Worm (Caenorhabditis elegans) whole organism, L1 larva: Measurements from ENCODE around the gene irg-7.

Source experiments
- C04F5.9 ChIP-seq: sonication (generic microtip); optimal IDR thresholded peaks from 2 replicates; lab custom pipeline; 2016; ENCODE audit warnings: missing genetic modification characterization, missing compliant biosample characterization
- hpl-2 ChIP-seq: fragments of 150-350 bp; optimal IDR thresholded peaks from 2 replicates; lab custom pipeline; 2014; ENCODE audit warnings: missing biosample characterization, missing genetic modification reagents, missing genetic modification characterization
- lin-14 ChIP-seq: fragments of 200-800 bp; sonication (Bioruptor generic); optimal IDR thresholded peaks from 2 replicates; lab custom pipeline; 2018; ENCODE audit warnings: mild to moderate bottlenecking, missing genetic modification characterization, moderate library complexity, missing compliant biosample characterization
- nhr-11 ChIP-seq: fragments of 150-350 bp; optimal IDR thresholded peaks from 2 replicates; lab custom pipeline; 2014; ENCODE audit warnings: missing biosample characterization, missing genetic modification characterization
- nhr-12 ChIP-seq: sonication (generic microtip); optimal IDR thresholded peaks from 2 replicates; lab custom pipeline; 2017; ENCODE audit warnings: missing biosample characterization, missing genetic modification characterization
- nhr-77 ChIP-seq: fragments of 150-350 bp; optimal IDR thresholded peaks from 2 replicates; lab custom pipeline; 2014; ENCODE audit warnings: missing biosample characterization, missing genetic modification characterization
- pqm-1 ChIP-seq: sonication (generic microtip); optimal IDR thresholded peaks from 3 replicates; lab custom pipeline; 2017; ENCODE audit warnings: missing biosample characterization, missing genetic modification characterization
- unc-130 ChIP-seq: fragments of 150-350 bp; optimal IDR thresholded peaks from 2 replicates; lab custom pipeline; 2017; ENCODE audit warnings: missing biosample characterization, missing genetic modification characterization, inconsistent platforms
- vab-15 ChIP-seq: sonication (generic microtip); optimal IDR thresholded peaks from 2 replicates; lab custom pipeline; 2017; ENCODE audit warnings: missing genotype, mild to moderate bottlenecking, missing genetic modification characterization, missing compliant biosample characterization

DNA sequence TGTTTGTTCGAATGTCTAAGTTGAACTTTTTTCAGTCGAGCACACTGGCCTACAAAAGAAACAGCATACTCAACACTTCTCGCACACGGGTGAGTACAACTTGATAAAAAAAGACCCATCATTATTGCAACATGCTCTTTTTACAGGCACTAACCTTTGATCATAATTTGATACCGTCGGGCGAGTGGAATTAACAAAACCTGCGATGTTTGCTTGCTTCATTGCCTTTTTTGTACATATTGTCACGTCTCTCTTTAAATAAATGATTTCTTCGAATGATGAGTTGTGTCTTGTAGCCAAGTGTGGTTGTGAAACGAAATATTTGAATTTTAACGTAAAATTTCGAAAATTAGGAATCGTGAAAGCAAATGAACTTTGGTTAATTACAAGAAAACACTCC, 42.0 kb upstream of the irg-7 start:
- TF ChIP-seq nhr-12 (tag; lab: Kevin White, UChicago) (no peak), lin-14 (GFP tag; lab: Kevin White, UChicago) (no peak), nhr-77 (tag; lab: Kevin White, UChicago) (no peak), C04F5.9 (tag; lab: Kevin White, UChicago) (no peak), vab-15 (tag; lab: Kevin White, UChicago) (no peak), hpl-2 (GFP tag; lab: Kevin White, UChicago) (no peak), nhr-11 (tag; lab: Kevin White, UChicago) (no peak), unc-130 (tag; lab: Kevin White, UChicago) (no peak), pqm-1 (tag; lab: Kevin White, UChicago) (no peak)
